Worm (Caenorhabditis elegans) whole organism, L2 larva: ENCODE data around the gene K04C1.3.

Source experiments
- R02D3.7 ChIP-seq: fragments of 150-350 bp; optimal IDR thresholded peaks from 2 replicates; lab custom pipeline; 2014; ENCODE audit warnings: missing biosample characterization, missing genetic modification characterization
- Y55F3AM.14 ChIP-seq: fragments of 200-800 bp; sonication (Bioruptor generic); optimal IDR thresholded peaks from 2 replicates; lab custom pipeline; 2018; ENCODE audit warnings: mild to moderate bottlenecking, missing genetic modification characterization, missing compliant biosample characterization
- unc-39 ChIP-seq: fragments of 150-350 bp; optimal IDR thresholded peaks from 2 replicates; lab custom pipeline; 2014; ENCODE audit warnings: missing biosample characterization, missing genetic modification characterization
- unc-62 ChIP-seq: fragments of 150-350 bp; optimal IDR thresholded peaks from 2 replicates; lab custom pipeline; 2014; ENCODE audit warnings: missing biosample characterization, missing genetic modification reagents, missing genetic modification characterization

DNA sequence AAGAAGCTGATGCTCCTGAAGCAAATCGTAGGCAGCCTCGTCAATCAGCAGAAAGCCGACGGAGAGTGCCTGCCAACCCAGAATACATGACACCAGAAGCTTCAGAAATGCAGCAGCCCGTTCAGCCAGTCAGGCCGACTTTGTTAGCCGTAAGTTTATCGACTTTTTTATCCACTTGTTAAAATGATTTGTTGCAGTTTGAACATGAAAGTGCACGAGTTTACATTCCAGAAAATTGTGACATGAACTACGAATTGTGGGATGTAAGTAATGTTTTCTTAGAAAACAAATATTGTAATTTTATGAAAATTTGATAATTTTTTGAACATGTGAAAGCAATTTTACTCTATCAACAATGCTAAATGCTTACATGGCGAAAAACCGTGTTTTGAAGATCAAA lies 3.0 kb downstream of the K04C1.3 start:
- TF ChIP-seq unc-62 (GFP tag; lab: Kevin White, UChicago), result no peak
- no peak for TF ChIP-seq R02D3.7 (tag; lab: Kevin White, UChicago)
- TF ChIP-seq unc-39 (tag; lab: Kevin White, UChicago), result no peak
- no peak for TF ChIP-seq Y55F3AM.14
